Worm (Caenorhabditis elegans): ENCODE data around the gene sod-4.

The sod-4 gene

DNA sequence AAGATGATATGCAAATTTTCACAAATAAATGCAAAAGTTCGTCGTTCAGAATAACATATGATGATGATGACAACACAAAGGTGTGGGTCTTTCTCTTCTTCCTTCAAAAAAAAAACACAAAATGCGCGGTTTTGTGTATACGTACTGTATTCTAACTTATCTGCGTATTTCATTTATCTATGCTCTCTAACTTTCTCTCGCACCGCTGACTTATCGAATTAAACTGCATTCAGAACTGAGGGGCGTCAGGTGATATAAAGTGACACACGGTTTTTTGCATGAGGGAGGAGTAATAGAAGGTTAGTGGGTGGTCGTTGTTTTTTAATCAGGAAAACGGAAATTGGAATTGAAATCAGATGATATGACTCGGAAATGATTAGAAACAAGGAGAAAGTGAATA is at the start of gene sod-4:
Gene sod-4 (minus strand): TSS at position 109 of the 400 bp plus-strand sequence.
- TF ChIP-seq fkh-10 (GFP tag; optimal IDR thresholded peaks at IDR 0.05): no peak
- peak; percentile 44 for TF ChIP-seq nhr-23 (tag; optimal IDR thresholded peaks at IDR 0.05)
- TF ChIP-seq nhr-77 (tag; optimal IDR thresholded peaks at IDR 0.05): no peak
- peak; percentile 17 for TF ChIP-seq lsy-12 (tag; optimal IDR thresholded peaks at IDR 0.05)
- TF ChIP-seq ceh-9 (tag; optimal IDR thresholded peaks at IDR 0.05): no peak
- no peak for TF ChIP-seq lin-15B (tag; optimal IDR thresholded peaks at IDR 0.05)
- no peak for TF ChIP-seq nhr-11 (tag; optimal IDR thresholded peaks at IDR 0.05)
- no peak for TF ChIP-seq elt-2 (tag; optimal IDR thresholded peaks at IDR 0.05)

DNA sequence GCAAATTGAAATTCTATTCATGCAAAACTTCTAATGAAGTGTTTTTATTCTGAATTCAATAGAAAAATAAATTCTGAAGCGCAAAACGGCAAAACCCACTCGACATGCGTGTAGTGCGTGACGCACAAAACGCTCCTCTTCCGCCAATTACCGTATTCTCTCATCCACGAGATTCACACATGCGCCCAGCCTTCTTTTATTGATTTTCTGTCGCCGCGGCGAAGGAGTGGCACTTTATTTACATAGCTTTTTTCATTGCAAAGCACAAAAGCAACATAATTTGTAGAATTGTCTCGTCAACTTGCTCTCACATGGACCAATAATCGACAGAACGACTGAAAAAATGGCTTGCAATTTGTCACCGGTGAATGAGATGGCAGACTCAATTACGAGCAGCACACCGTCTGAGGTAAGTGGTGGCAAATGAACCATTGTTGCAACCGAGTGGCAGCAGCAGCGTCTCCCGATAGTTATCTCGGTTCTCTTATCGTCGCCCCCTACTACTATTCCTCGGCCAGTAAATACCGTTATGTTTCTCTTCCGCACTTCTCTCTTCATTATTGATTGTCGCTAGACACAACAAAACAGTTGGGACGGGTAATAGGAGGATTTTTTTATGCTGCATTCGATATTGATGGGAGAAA is 46.0 kb upstream of the sod-4 start, which contains the start of gene unc-16:
Gene unc-16 (plus strand): TSS at position 243 of the 644 bp plus-strand sequence.
- TF ChIP-seq fos-1 (tag; optimal IDR thresholded peaks at IDR 0.05): no peak
- peak; percentile 87 for TF ChIP-seq mml-1 (tag; optimal IDR thresholded peaks at IDR 0.05)
- TF ChIP-seq R02D3.7 (tag; optimal IDR thresholded peaks at IDR 0.05): peak; percentile 70
- TF ChIP-seq elt-1 (tag; optimal IDR thresholded peaks at IDR 0.05): no peak
- no peak for TF ChIP-seq nhr-11 (tag; optimal IDR thresholded peaks at IDR 0.05)
- TF ChIP-seq lin-15B (tag; optimal IDR thresholded peaks at IDR 0.05): peak; percentile 89
- peak; percentile 27 for TF ChIP-seq jun-1 (tag; optimal IDR thresholded peaks at IDR 0.05)
- TF ChIP-seq fkh-10 (GFP tag; optimal IDR thresholded peaks at IDR 0.05): peak; percentile 44
- TF ChIP-seq sea-2 (GFP tag; optimal IDR thresholded peaks at IDR 0.05): peak; percentile 73
- peak; percentile 72 for TF ChIP-seq elt-2 (tag; optimal IDR thresholded peaks at IDR 0.05)
- no peak for TF ChIP-seq nhr-12 (tag; optimal IDR thresholded peaks at IDR 0.05)
- TF ChIP-seq egl-5 (tag; optimal IDR thresholded peaks at IDR 0.05): peak; percentile 88
- TF ChIP-seq elt-3 (tag; optimal IDR thresholded peaks at IDR 0.05): no peak
- TF ChIP-seq ama-1 (optimal IDR thresholded peaks at IDR 0.05): peak; percentile 58
- TF ChIP-seq nhr-23 (tag; optimal IDR thresholded peaks at IDR 0.05): peak; percentile 63
- peak; percentile 90 for TF ChIP-seq ceh-28 (tag; optimal IDR thresholded peaks at IDR 0.05)
- TF ChIP-seq ZK546.5 (tag; optimal IDR thresholded peaks at IDR 0.05): no peak
- peak; percentile 85 for TF ChIP-seq lsy-12 (tag; optimal IDR thresholded peaks at IDR 0.05)
- TF ChIP-seq unc-39 (tag; optimal IDR thresholded peaks at IDR 0.05): no peak
- TF ChIP-seq tbx-2 (tag; optimal IDR thresholded peaks at IDR 0.05): peak; percentile 82
- TF ChIP-seq nhr-237 (tag; optimal IDR thresholded peaks at IDR 0.05): no peak
- TF ChIP-seq skn-1 (tag; optimal IDR thresholded peaks at IDR 0.05): peak; percentile 46
- TF ChIP-seq nfya-1 (tag; optimal IDR thresholded peaks at IDR 0.05; ENCODE audit: insufficient read depth): peak; percentile 96
- peak in 1 of 2 experiments; percentile 13 for TF ChIP-seq eor-1 (tag; optimal IDR thresholded peaks at IDR 0.05)
- no peak for TF ChIP-seq nhr-28 (tag; optimal IDR thresholded peaks at IDR 0.05)
- peak; percentile 23 for TF ChIP-seq pqm-1 (tag; optimal IDR thresholded peaks at IDR 0.05)
- no peak for TF ChIP-seq ceh-16 (tag; optimal IDR thresholded peaks at IDR 0.05)
- no peak for TF ChIP-seq egl-27 (tag; optimal IDR thresholded peaks at IDR 0.05)
- no peak for TF ChIP-seq nhr-67 (tag; optimal IDR thresholded peaks at IDR 0.05)
- no peak for TF ChIP-seq nhr-76 (tag; optimal IDR thresholded peaks at IDR 0.05)
- peak; percentile 90 for TF ChIP-seq hmg-11 (tag; optimal IDR thresholded peaks at IDR 0.05)
- TF ChIP-seq nhr-25 (tag; optimal IDR thresholded peaks at IDR 0.05): peak; percentile 56
- peak; percentile 70 for TF ChIP-seq unc-62 (GFP tag; optimal IDR thresholded peaks at IDR 0.05)
- TF ChIP-seq lin-39 (tag; optimal IDR thresholded peaks at IDR 0.05): peak; percentile 85
- TF ChIP-seq mdl-1 (tag; optimal IDR thresholded peaks at IDR 0.05): peak; percentile 87
- TF ChIP-seq aly-2 (tag; optimal IDR thresholded peaks at IDR 0.05): no peak
- TF ChIP-seq snpc-4 (tag; optimal IDR thresholded peaks at IDR 0.05): peak; percentile 90
- no peak for TF ChIP-seq daf-12 (tag; optimal IDR thresholded peaks at IDR 0.05)
- TF ChIP-seq nhr-43 (tag; optimal IDR thresholded peaks at IDR 0.05; ENCODE audit: poor library complexity, severe bottlenecking): peak; percentile 57
- no peak for TF ChIP-seq nhr-77 (tag; optimal IDR thresholded peaks at IDR 0.05)
- TF ChIP-seq pha-4 (tag; optimal IDR thresholded peaks at IDR 0.05): peak; percentile 97
- TF ChIP-seq ztf-11 (tag; optimal IDR thresholded peaks at IDR 0.05): no peak
- no peak for TF ChIP-seq ztf-4 (tag; optimal IDR thresholded peaks at IDR 0.05)
- TF ChIP-seq zag-1 (tag; optimal IDR thresholded peaks at IDR 0.05): no peak
- TF ChIP-seq ceh-9 (tag; optimal IDR thresholded peaks at IDR 0.05): no peak
- peak; percentile 19 for TF ChIP-seq ceh-82 (tag; optimal IDR thresholded peaks at IDR 0.05)
- no peak for TF ChIP-seq fkh-2 (tag; optimal IDR thresholded peaks at IDR 0.05)
